Worm (Caenorhabditis elegans) whole organism, mixed stage, embryonic: ENCODE results near the gene inos-1.
"Not testable (repeated sequence)": the region's sequence is repeated elsewhere in the genome, so short reads cannot be mapped to it uniquely, and the experiment has no call there.

ENCODE experiments used
- M03D4.4 ChIP-seq: sonication (generic microtip); optimal IDR thresholded peaks from 2 replicates; lab custom pipeline; 2017; ENCODE audit warnings: mild to moderate bottlenecking, missing genetic modification characterization, missing compliant biosample characterization
- bed-3 ChIP-seq: fragments of 200-800 bp; sonication (Bioruptor generic); optimal IDR thresholded peaks from 3 replicates; lab custom pipeline; 2018; ENCODE audit warnings: mild to moderate bottlenecking, missing genetic modification characterization, moderate library complexity, missing compliant biosample characterization
- blmp-1 ChIP-seq: fragments of 150-350 bp; optimal IDR thresholded peaks from 2 replicates; lab custom pipeline; 2014; ENCODE audit warnings: missing biosample characterization, missing genetic modification characterization
- ceh-39 ChIP-seq: fragments of 150-350 bp; optimal IDR thresholded peaks from 2 replicates; lab custom pipeline; 2014; ENCODE audit warnings: missing biosample characterization, missing genetic modification characterization
- ceh-43 ChIP-seq: fragments of 200-800 bp; sonication (Bioruptor generic); optimal IDR thresholded peaks from 2 replicates; lab custom pipeline; 2018; ENCODE audit warnings: mild to moderate bottlenecking, missing genetic modification characterization, moderate library complexity, missing compliant biosample characterization
- ceh-83 ChIP-seq: fragments of 200-800 bp; sonication (Bioruptor generic); optimal IDR thresholded peaks from 2 replicates; lab custom pipeline; 2018; ENCODE audit warnings: mild to moderate bottlenecking, missing genetic modification characterization, missing compliant biosample characterization
- ces-1 ChIP-seq: fragments of 150-350 bp; optimal IDR thresholded peaks from 2 replicates; lab custom pipeline; 2014; ENCODE audit warnings: missing biosample characterization, missing genetic modification reagents, missing genetic modification characterization
- cnd-1 ChIP-seq: fragments of 200-800 bp; sonication (Bioruptor generic); optimal IDR thresholded peaks from 2 replicates; lab custom pipeline; 2018; ENCODE audit warnings: mild to moderate bottlenecking, missing genetic modification characterization, missing compliant biosample characterization
- drap-1 ChIP-seq: fragments of 200-800 bp; sonication (Bioruptor generic); optimal IDR thresholded peaks from 3 replicates; lab custom pipeline; 2018; ENCODE audit warnings: mild to moderate bottlenecking, missing genetic modification characterization, missing compliant biosample characterization
- elt-1 ChIP-seq: sonication (generic microtip); optimal IDR thresholded peaks from 2 replicates; lab custom pipeline; 2017; ENCODE audit warnings: missing genetic modification characterization, mild to moderate bottlenecking, missing compliant biosample characterization, antibody characterized with exemption, moderate library complexity, borderline replicate concordance; ENCODE audit not compliant: insufficient read depth
- elt-3 ChIP-seq: fragments of 150-350 bp; optimal IDR thresholded peaks from 2 replicates; lab custom pipeline; 2014; ENCODE audit warnings: missing biosample characterization, missing genetic modification characterization
- flh-1 ChIP-seq: fragments of 200-800 bp; sonication (Bioruptor generic); optimal IDR thresholded peaks from 2 replicates; lab custom pipeline; 2018; ENCODE audit warnings: mild to moderate bottlenecking, missing genetic modification characterization, moderate library complexity, missing compliant biosample characterization
- ham-2 ChIP-seq: fragments of 200-800 bp; sonication (Bioruptor generic); optimal IDR thresholded peaks from 2 replicates; lab custom pipeline; 2018; ENCODE audit warnings: mild to moderate bottlenecking, missing genetic modification characterization, missing compliant biosample characterization
- hlh-1 ChIP-seq: fragments of 150-350 bp; optimal IDR thresholded peaks from 2 replicates; lab custom pipeline; 2014; ENCODE audit warnings: missing biosample characterization, missing genetic modification reagents, missing genetic modification characterization
- lin-13 ChIP-seq: fragments of 150-350 bp; optimal IDR thresholded peaks from 2 replicates; lab custom pipeline; 2014; ENCODE audit warnings: missing biosample characterization, missing genetic modification characterization
- lin-32 ChIP-seq: fragments of 200-800 bp; sonication (Bioruptor generic); optimal IDR thresholded peaks from 2 replicates; lab custom pipeline; 2018; ENCODE audit warnings: mild to moderate bottlenecking, missing genetic modification characterization, missing compliant biosample characterization
- lsy-2 ChIP-seq: fragments of 150-350 bp; optimal IDR thresholded peaks from 2 replicates; lab custom pipeline; 2014; ENCODE audit warnings: missing biosample characterization, missing genetic modification characterization
- mab-5 ChIP-seq: fragments of 150-350 bp; optimal IDR thresholded peaks from 2 replicates; lab custom pipeline; 2014; ENCODE audit warnings: missing biosample characterization, missing genetic modification characterization
- mep-1 ChIP-seq: fragments of 150-350 bp; optimal IDR thresholded peaks from 2 replicates; lab custom pipeline; 2017; ENCODE audit warnings: missing biosample characterization, missing genetic modification reagents, missing genetic modification characterization, inconsistent platforms
- mls-2 ChIP-seq: sonication (generic microtip); optimal IDR thresholded peaks from 2 replicates; lab custom pipeline; 2016; ENCODE audit warnings: mild to moderate bottlenecking, missing genetic modification characterization, moderate library complexity, missing compliant biosample characterization
- nhr-12 ChIP-seq: fragments of 150-350 bp; optimal IDR thresholded peaks from 2 replicates; lab custom pipeline; 2014; ENCODE audit warnings: missing biosample characterization, missing genetic modification characterization
- nhr-2 ChIP-seq: fragments of 150-350 bp; optimal IDR thresholded peaks from 2 replicates; lab custom pipeline; 2014; ENCODE audit warnings: missing biosample characterization, missing genetic modification characterization
- nhr-237 ChIP-seq: fragments of 150-350 bp; optimal IDR thresholded peaks from 2 replicates; lab custom pipeline; 2014; ENCODE audit warnings: missing biosample characterization, missing genetic modification characterization
- nhr-28 ChIP-seq: fragments of 150-350 bp; optimal IDR thresholded peaks from 2 replicates; lab custom pipeline; 2014; ENCODE audit warnings: missing biosample characterization, missing genetic modification characterization
- nhr-76 ChIP-seq: sonication (generic microtip); optimal IDR thresholded peaks from 2 replicates; lab custom pipeline; 2017; ENCODE audit warnings: missing biosample characterization, missing genetic modification characterization
- pha-4 ChIP-seq: fragments of 150-350 bp; optimal IDR thresholded peaks from 2 replicates; lab custom pipeline; 2018; ENCODE audit warnings: missing biosample characterization, missing genetic modification reagents, missing genetic modification characterization
- sem-2 ChIP-seq: fragments of 200-800 bp; sonication (Bioruptor generic); optimal IDR thresholded peaks from 2 replicates; lab custom pipeline; 2018; ENCODE audit warnings: mild to moderate bottlenecking, missing genetic modification characterization, missing compliant biosample characterization
- snpc-4 ChIP-seq: fragments of 150-350 bp; optimal IDR thresholded peaks from 2 replicates; lab custom pipeline; 2014; ENCODE audit warnings: missing biosample characterization, missing genetic modification characterization
- sptf-1 ChIP-seq: sonication (generic microtip); optimal IDR thresholded peaks from 2 replicates; lab custom pipeline; 2017; ENCODE audit warnings: mild to moderate bottlenecking, missing genetic modification characterization, moderate library complexity, missing compliant biosample characterization
- tbx-8 ChIP-seq: fragments of 200-800 bp; sonication (Bioruptor generic); optimal IDR thresholded peaks from 2 replicates; lab custom pipeline; 2018; ENCODE audit warnings: mild to moderate bottlenecking, missing genetic modification characterization, moderate library complexity, missing compliant biosample characterization
- unc-120 ChIP-seq: sonication (generic microtip); optimal IDR thresholded peaks from 2 replicates; lab custom pipeline; 2017; ENCODE audit warnings: missing genetic modification characterization, missing compliant biosample characterization; ENCODE audit not compliant: poor library complexity, severe bottlenecking
- unc-39 ChIP-seq: fragments of 150-350 bp; optimal IDR thresholded peaks from 2 replicates; lab custom pipeline; 2014; ENCODE audit warnings: missing biosample characterization, missing genetic modification characterization
- unc-62 ChIP-seq: fragments of 150-350 bp; optimal IDR thresholded peaks from 2 replicates; lab custom pipeline; 2014; ENCODE audit warnings: missing biosample characterization, missing genetic modification reagents, missing genetic modification characterization
- zip-8 ChIP-seq: fragments of 150-350 bp; optimal IDR thresholded peaks from 2 replicates; lab custom pipeline; 2014; ENCODE audit warnings: missing biosample characterization, missing genetic modification characterization
- ztf-11 ChIP-seq: fragments of 150-350 bp; optimal IDR thresholded peaks from 2 replicates; lab custom pipeline; 2014; ENCODE audit warnings: missing biosample characterization, missing genetic modification characterization

inos-1 gene

ce11 chrII:11695945-11696270 is 4.2 kb downstream of the inos-1 start, which contains the start of gene xpf-1:
TSS of gene xpf-1 (plus strand) at chrII:11696171.
- TF ChIP-seq pha-4 (tag; lab: Kevin White, UChicago) (no peak), bed-3 (GFP tag; lab: Kevin White, UChicago) (no peak), lin-13 (tag; lab: Kevin White, UChicago) (no peak), sem-2 (GFP tag; lab: Kevin White, UChicago) (no peak), mep-1 (tag; lab: Kevin White, UChicago) (no peak), unc-39 (tag; lab: Kevin White, UChicago) (no peak), M03D4.4 (tag; lab: Kevin White, UChicago) (no peak), ceh-83 (no peak), nhr-237 (no peak), cnd-1 (tag; lab: Kevin White, UChicago) (no peak), flh-1 (GFP tag; lab: Kevin White, UChicago) (no peak)

DNA sequence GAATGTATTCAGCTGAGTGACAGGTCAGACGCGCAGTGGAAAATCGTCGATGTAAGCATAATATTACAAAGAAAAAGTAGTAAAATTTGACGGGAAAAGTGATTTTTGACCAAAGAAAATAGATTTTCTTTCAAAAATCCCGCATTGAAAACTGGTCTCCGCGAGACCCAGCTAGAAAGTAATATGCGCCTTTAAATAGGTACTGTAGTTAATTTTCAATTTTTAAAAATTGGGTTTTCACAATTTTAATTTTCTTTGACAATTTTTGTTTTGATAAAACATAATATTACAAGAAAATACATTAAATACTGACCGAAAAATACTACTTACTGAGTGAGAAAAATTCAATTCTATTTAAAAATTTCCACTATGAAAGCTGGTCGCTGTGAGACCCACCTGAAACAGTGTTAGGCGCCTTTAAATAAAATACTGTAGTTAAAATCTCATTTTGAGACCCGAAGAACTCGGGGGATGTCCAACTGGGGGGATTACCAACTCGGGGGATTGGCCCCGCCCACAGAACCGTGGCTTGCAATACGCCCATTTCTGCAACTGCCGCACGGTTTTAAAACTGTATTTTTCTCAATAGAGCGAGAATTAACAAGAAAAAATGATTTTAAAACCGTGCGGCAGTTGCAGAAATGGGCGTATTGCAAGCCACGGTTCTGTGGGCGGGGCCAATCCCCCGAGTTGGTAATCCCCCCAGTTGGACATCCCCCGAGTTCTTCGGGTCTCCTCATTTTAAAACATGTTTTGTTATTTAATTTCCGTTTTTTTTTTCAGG is 4.7 kb downstream of the inos-1 start, which contains the start of gene tars-1:
Gene tars-1, minus strand, starts transcription at position 497 of the 784 bp plus-strand sequence.
- TF ChIP-seq mls-2 (tag; lab: Kevin White, UChicago); nhr-237; M03D4.4 (tag; lab: Kevin White, UChicago): not testable (repeated sequence)
- TF ChIP-seq, all 35 proteins: peak for 0; not testable (repeated sequence) for 35

DNA sequence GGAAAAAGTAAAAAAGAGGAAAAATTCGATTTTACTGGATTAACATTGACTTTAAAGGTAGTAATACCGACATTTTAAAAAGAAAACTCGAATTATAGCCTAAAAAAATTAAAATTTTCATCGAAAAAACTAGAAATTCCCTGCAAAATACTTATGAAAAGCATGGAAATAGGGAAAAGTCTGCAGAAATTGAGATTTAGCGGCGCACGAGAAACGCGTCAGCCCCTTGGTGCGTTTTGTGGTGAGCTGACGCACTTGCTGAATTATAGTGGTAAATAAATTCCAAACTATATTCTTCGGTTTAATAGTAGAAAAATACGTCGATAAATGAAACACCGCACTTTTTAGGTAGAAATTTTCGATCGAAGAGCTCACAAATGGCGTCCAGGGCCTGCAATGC is 5.7 kb downstream of the inos-1 start:
- TF ChIP-seq unc-39 (tag; lab: Kevin White, UChicago): no peak
- no peak for TF ChIP-seq ces-1 (GFP tag; lab: Kevin White, UChicago)
- no peak for TF ChIP-seq ceh-83
- no peak for TF ChIP-seq tbx-8 (GFP tag; lab: Kevin White, UChicago)
- no peak for TF ChIP-seq bed-3 (GFP tag; lab: Kevin White, UChicago)
- TF ChIP-seq elt-1 (tag; lab: Kevin White, UChicago): no peak
- no peak for TF ChIP-seq drap-1
- peak; percentile 75 for TF ChIP-seq mep-1 (tag; lab: Kevin White, UChicago)
- TF ChIP-seq nhr-12 (tag; lab: Kevin White, UChicago): no peak
- TF ChIP-seq flh-1 (GFP tag; lab: Kevin White, UChicago): no peak
- no peak for TF ChIP-seq ceh-39 (tag; lab: Kevin White, UChicago)
- TF ChIP-seq nhr-237: no peak
- TF ChIP-seq sem-2 (GFP tag; lab: Kevin White, UChicago): no peak
- no peak for TF ChIP-seq blmp-1 (tag; lab: Kevin White, UChicago)
- TF ChIP-seq unc-120 (tag; lab: Kevin White, UChicago): peak; percentile 1
- TF ChIP-seq nhr-2 (tag; lab: Kevin White, UChicago): no peak
- peak; percentile 63 for TF ChIP-seq sptf-1 (tag; lab: Kevin White, UChicago)
- TF ChIP-seq ceh-43 (GFP tag; lab: Kevin White, UChicago): no peak
- TF ChIP-seq nhr-76: no peak
- peak; percentile 18 for TF ChIP-seq lsy-2
- no peak for TF ChIP-seq nhr-28
- no peak for TF ChIP-seq cnd-1 (tag; lab: Kevin White, UChicago)
- no peak for TF ChIP-seq zip-8 (tag; lab: Kevin White, UChicago)
- TF ChIP-seq lin-13 (tag; lab: Kevin White, UChicago): peak; percentile 50
- no peak for TF ChIP-seq hlh-1 (tag; lab: Kevin White, UChicago)
- peak; percentile 9 for TF ChIP-seq pha-4 (tag; lab: Kevin White, UChicago)
- TF ChIP-seq elt-3 (tag; lab: Kevin White, UChicago): no peak
- TF ChIP-seq snpc-4 (tag; lab: Kevin White, UChicago): no peak
- TF ChIP-seq M03D4.4 (tag; lab: Kevin White, UChicago): peak; percentile 15
- no peak for TF ChIP-seq mls-2 (tag; lab: Kevin White, UChicago)
- no peak for TF ChIP-seq mab-5 (tag; lab: Kevin White, UChicago)
- peak; percentile 17 for TF ChIP-seq ham-2 (GFP tag; lab: Kevin White, UChicago)
- TF ChIP-seq unc-62 (GFP tag; lab: Kevin White, UChicago): no peak
- no peak for TF ChIP-seq lin-32 (GFP tag; lab: Kevin White, UChicago)
- no peak for TF ChIP-seq ztf-11 (tag; lab: Kevin White, UChicago)
- TF ChIP-seq, all 35 proteins: peak for 8
